Worm (Caenorhabditis elegans) whole organism, late embryonic: Measurements from ENCODE around the gene clec-142.

Experiments used
- K09A11.1 ChIP-seq: sonication (generic microtip); optimal IDR thresholded peaks from 2 replicates; lab custom pipeline; 2017; ENCODE audit warnings: antibody characterized with exemption, mild to moderate bottlenecking, missing genetic modification characterization, missing compliant biosample characterization; ENCODE audit not compliant: insufficient read depth
- ahr-1 ChIP-seq: sonication (generic microtip); optimal IDR thresholded peaks from 2 replicates; lab custom pipeline; 2016; ENCODE audit warnings: missing genetic modification characterization, missing compliant biosample characterization
- ama-1 ChIP-seq: fragments of 150-350 bp; optimal IDR thresholded peaks from 2 replicates; lab custom pipeline; 2014
- ceh-6 ChIP-seq: fragments of 200-800 bp; sonication (Bioruptor generic); optimal IDR thresholded peaks from 2 replicates; lab custom pipeline; 2018; ENCODE audit warnings: mild to moderate bottlenecking, missing genetic modification characterization, missing compliant biosample characterization
- elt-4 ChIP-seq: sonication (generic microtip); optimal IDR thresholded peaks from 2 replicates; lab custom pipeline; 2016; ENCODE audit warnings: missing genetic modification characterization, missing compliant biosample characterization
- ets-4 ChIP-seq: sonication (generic microtip); optimal IDR thresholded peaks from 2 replicates; lab custom pipeline; 2016; ENCODE audit warnings: missing genetic modification characterization, missing compliant biosample characterization
- hlh-30 ChIP-seq: sonication (generic microtip); optimal IDR thresholded peaks from 2 replicates; lab custom pipeline; 2017; ENCODE audit warnings: antibody characterized with exemption, missing genetic modification characterization, missing compliant biosample characterization; ENCODE audit not compliant: insufficient read depth
- pat-9 ChIP-seq: fragments of 200-800 bp; sonication (Bioruptor generic); optimal IDR thresholded peaks from 2 replicates; lab custom pipeline; 2018; ENCODE audit warnings: mild to moderate bottlenecking, missing genetic modification characterization, moderate library complexity, missing compliant biosample characterization
- sox-4 ChIP-seq: sonication (generic microtip); optimal IDR thresholded peaks from 2 replicates; lab custom pipeline; 2017; ENCODE audit warnings: mild to moderate bottlenecking, missing genetic modification characterization, inconsistent platforms, missing compliant biosample characterization

DNA sequence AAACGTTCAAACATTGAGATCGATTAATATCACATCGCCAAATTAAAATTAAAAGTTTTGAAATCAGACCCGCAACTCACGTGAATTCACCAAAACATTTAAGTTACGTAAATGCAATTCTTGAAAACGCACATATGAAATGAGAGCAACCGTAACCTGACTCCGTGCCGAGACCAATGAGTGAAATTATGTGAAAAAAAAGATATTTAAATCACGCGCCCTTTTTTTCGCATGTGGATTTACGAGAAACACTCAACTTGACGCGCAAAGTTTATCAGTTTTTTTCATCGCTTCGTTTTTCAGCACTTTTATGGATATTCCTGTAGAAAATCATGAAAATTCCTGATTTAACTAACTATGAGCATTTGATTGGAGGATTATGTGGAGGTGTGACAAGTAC, 2.4 kb upstream of the clec-142 start, which contains the start of the genes gei-14 and slc-25A32:
- TF ChIP-seq K09A11.1 (tag; lab: Kevin White, UChicago) (no peak), pat-9 (no peak), hlh-30 (tag; lab: Kevin White, UChicago) (peak; percentile 17), ets-4 (tag; lab: Kevin White, UChicago) (no peak), ahr-1 (tag; lab: Kevin White, UChicago) (no peak), ama-1 (lab: Kevin White, UChicago) (no peak), ceh-6 (GFP tag; lab: Kevin White, UChicago) (no peak), elt-4 (tag; lab: Kevin White, UChicago) (no peak), sox-4 (tag; lab: Kevin White, UChicago) (no peak)
